Fruit fly (Drosophila melanogaster): ENCODE data around the gene noc.

Gene noc

DNA sequence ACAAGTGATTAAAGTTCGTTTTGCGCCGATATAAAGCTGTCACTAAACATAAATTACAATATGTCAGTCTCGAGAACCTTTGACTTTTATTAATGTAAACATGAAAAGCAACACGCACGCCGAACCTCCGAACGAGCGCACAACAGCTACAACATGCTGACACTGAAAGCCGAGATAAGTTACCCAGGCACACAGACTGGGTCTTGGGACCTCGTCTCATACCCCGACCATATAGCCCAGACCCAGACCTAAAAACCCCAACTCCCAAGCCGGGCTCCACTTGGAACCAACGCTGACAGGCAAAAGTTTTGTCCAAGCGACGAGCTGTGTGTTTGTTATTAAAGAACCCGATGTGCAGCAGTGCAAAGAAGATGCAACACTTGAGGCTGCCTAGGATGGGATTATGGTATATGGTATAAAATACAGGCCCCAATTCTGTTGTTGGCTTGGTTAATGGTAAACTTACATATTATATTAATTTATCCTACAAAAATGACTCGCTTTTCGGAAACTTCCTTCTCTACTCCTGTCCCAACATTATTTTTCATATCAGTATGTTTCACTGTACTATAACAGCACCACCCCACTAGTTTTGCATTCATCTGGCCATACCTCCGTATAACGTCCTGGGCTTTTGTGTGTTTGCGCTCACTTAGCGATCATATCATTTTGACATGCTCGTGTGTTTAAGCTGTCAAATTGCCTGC is 38.4 kb downstream of the noc start:
- TF ChIP-seq Ets65A (GFP tag), result peak; percentile 19
- no peak for TF ChIP-seq Gug (GFP tag; IDR thresholded peaks at IDR 0.05)
- TF ChIP-seq grau (tag; optimal IDR thresholded peaks at IDR 0.05), result peak; percentile 36
- 0 out of 2 replicates have a peak, but pooled peaks have one; percentile 34 for TF ChIP-seq Drgx (GFP tag; IDR thresholded peaks at IDR 0.05)
- no peak for TF ChIP-seq CG4854 (GFP tag; optimal IDR thresholded peaks at IDR 0.05)
- TF ChIP-seq CTCF (GFP tag; optimal IDR thresholded peaks at IDR 0.05), result no peak
- peak; percentile 70 for TF ChIP-seq CG13894 (tag; optimal IDR thresholded peaks at IDR 0.05)
- TF ChIP-seq ci (GFP tag; IDR thresholded peaks at IDR 0.05), result 0 out of 3 replicates have a peak, but pooled peaks have one; percentile 7
- TF ChIP-seq CG9817 (tag; optimal IDR thresholded peaks at IDR 0.05), result no peak
- no peak for TF ChIP-seq CG15073 (GFP tag; optimal IDR thresholded peaks at IDR 0.05)
- no peak for TF ChIP-seq CG8281 (tag; optimal IDR thresholded peaks at IDR 0.05)
- peak in 1 of 2 experiments; percentile 8 for TF ChIP-seq bsh (GFP tag; optimal IDR thresholded peaks at IDR 0.05)

DNA sequence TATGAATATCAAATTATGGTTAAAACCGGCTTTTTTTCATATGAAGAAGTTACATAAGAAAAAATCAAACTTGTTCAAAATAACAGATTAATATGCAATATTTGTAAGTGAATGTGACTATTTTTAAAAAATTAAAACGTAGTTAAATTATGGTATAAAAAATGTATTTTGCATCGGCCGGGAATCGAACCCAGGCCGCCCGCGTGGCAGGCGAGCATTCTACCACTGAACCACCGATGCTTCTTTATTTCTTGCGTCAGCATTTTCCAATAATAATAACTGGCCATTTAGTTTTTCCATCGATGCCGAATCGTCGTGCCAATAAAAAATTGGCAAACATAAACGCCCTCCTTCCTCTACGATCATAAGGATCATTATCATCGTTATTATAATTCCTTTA is 40.0 kb downstream of the noc start:
- 0 out of 3 replicates have a peak, but pooled peaks have one; percentile 26 for TF ChIP-seq hb (GFP tag; IDR thresholded peaks at IDR 0.05; ENCODE audit: partially characterized antibody)
- TF ChIP-seq Bdp1 (GFP tag; optimal IDR thresholded peaks at IDR 0.05), result peak; percentile 86
- TF ChIP-seq Scr (GFP tag; IDR thresholded peaks at IDR 0.05; ENCODE audit: partially characterized antibody), result peak; percentile 55
- TF ChIP-seq CG16813 (GFP tag; IDR thresholded peaks at IDR 0.05; ENCODE audit: partially characterized antibody), result peak; percentile 49; the same call in 2 of the 3 replicates
- TF ChIP-seq amos (GFP tag; IDR thresholded peaks at IDR 0.05; ENCODE audit: partially characterized antibody), result peak; percentile 62
- peak; percentile 18; the same call in 1 of the 3 replicates for TF ChIP-seq CG34224 (GFP tag; IDR thresholded peaks at IDR 0.05; ENCODE audit: partially characterized antibody)
- peak; percentile 30; the same call in 1 of the 2 replicates for TF ChIP-seq CG42726 (GFP tag; IDR thresholded peaks at IDR 0.05; ENCODE audit: partially characterized antibody)
- peak; percentile 55; the same call in 1 of the 3 replicates for TF ChIP-seq Opbp (GFP tag; IDR thresholded peaks at IDR 0.05; ENCODE audit: partially characterized antibody)
- no peak for TF ChIP-seq Hand (GFP tag; optimal IDR thresholded peaks at IDR 0.05)
- no peak for TF ChIP-seq HmgD (GFP tag; optimal IDR thresholded peaks at IDR 0.05)

DNA sequence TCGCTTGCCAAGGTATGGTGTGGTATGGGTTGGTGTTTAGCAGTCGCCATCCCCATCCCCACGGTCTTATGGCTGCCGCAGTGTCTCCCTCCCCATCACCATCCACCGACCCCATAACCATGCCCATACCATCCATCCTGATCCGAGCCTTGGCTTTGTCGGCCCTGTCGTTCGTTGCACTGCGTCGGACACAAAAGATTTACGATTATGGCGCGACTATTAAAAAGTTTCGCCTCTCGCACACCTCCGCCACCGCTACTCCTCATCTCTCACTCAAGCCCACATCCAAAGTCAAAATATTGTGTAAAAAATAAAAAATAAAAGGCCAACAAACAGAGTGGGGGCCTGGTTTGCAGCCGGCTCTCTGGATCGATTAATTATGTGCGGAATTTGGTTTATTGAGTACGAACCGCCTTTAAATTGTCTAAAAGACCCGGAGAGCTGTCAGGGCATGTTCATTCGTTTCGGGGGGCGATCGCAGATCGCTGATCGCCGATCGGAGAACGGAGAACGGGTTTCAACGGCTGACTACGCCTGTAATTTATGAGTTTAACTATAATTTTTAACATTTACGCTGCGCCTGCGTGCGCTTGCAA is 40.7 kb downstream of the noc start:
- TF ChIP-seq CG8478 (optimal IDR thresholded peaks at IDR 0.05) (no peak), ci (GFP tag; IDR thresholded peaks at IDR 0.05) (0 out of 3 replicates have a peak, but pooled peaks have one; percentile 18), crol (GFP tag; IDR thresholded peaks at IDR 0.05) (0 out of 2 replicates have a peak, but pooled peaks have one; percentile 14), Med (GFP tag) (peak; percentile 63), CG6254 (GFP tag; optimal IDR thresholded peaks at IDR 0.05) (no peak), sr (GFP tag; IDR thresholded peaks at IDR 0.05) (peak; percentile 33; the same call in 1 of the 3 replicates), CG6654 (GFP tag; optimal IDR thresholded peaks at IDR 0.05) (no peak), sd (tag; optimal IDR thresholded peaks at IDR 0.05) (peak; percentile 74), slbo (GFP tag; IDR thresholded peaks at IDR 0.05) (0 out of 2 replicates have a peak, but pooled peaks have one; percentile 5), CG18619 (GFP tag; optimal IDR thresholded peaks at IDR 0.05) (no peak)

DNA sequence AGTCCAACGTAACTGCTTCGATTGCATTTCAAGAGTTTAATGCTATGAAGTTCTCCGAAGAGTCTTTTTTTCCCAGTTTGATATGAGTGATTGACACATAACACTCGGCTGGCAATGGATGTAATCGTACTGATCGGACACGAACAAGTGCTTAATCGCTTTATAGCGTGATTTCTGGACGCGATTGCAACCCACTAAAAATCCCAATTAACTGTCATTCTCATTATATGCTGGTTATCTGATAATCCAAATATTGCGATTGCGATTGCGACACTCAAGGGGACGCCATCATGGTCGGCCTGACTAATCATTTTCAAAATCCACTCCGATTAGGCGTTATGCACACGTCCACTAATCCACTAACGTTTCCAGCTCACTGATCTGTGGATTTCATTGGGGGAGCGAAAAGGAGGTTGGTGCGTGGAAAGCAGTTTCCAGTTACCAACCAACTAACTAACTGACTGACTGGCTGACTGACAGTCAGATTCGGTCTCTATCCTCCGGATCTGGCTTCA is 42.2 kb downstream of the noc start:
- no peak for TF ChIP-seq seq (GFP tag; IDR thresholded peaks at IDR 0.05)
- TF ChIP-seq luna (GFP tag; optimal IDR thresholded peaks at IDR 0.05), result no peak
- no peak for TF ChIP-seq CG10267 (tag; optimal IDR thresholded peaks at IDR 0.05)
- TF ChIP-seq hb (GFP tag; IDR thresholded peaks at IDR 0.05; ENCODE audit: partially characterized antibody), result no peak
- TF ChIP-seq btn (GFP tag; optimal IDR thresholded peaks at IDR 0.05), result no peak
- TF ChIP-seq CG9609 (GFP tag; optimal IDR thresholded peaks at IDR 0.05), result no peak
- TF ChIP-seq Nf-YC (tag; optimal IDR thresholded peaks at IDR 0.05), result no peak
- no peak for TF ChIP-seq CG7556 (GFP tag; optimal IDR thresholded peaks at IDR 0.05)
- TF ChIP-seq chinmo (GFP tag; IDR thresholded peaks at IDR 0.05; ENCODE audit: partially characterized antibody), result 0 out of 4 replicates have a peak, but pooled peaks have one; percentile 19
- TF ChIP-seq CG11093 (GFP tag; IDR thresholded peaks at IDR 0.05), result no peak
- no peak for TF ChIP-seq grau (tag; optimal IDR thresholded peaks at IDR 0.05)
- TF ChIP-seq NC2α (GFP tag; optimal IDR thresholded peaks at IDR 0.05), result no peak
- 0 out of 2 replicates have a peak, but pooled peaks have one; percentile 20 for TF ChIP-seq CG4360 (GFP tag; IDR thresholded peaks at IDR 0.05)
- 0 out of 2 replicates have a peak, but pooled peaks have one; percentile 10 for TF ChIP-seq CG14014 (GFP tag; IDR thresholded peaks at IDR 0.05)
- TF ChIP-seq sug (tag; optimal IDR thresholded peaks at IDR 0.05), result peak; percentile 38

Measured in whole organism, embryonic.